Fruit fly (Drosophila melanogaster) whole organism, embryonic: ENCODE measurements around the gene CG31473.
A peak's percentile ranks its signal among the peaks of the same experiment; 100 is the strongest.

Source experiments
- CG10565 ChIP-seq: fragments of 200-800 bp; sonication (Bioruptor generic); optimal IDR thresholded peaks from 3 replicates; lab custom pipeline; 2016; ENCODE audit warnings: missing biosample characterization, mild to moderate bottlenecking, missing genetic modification characterization
- CG10654 ChIP-seq: fragments of 200-800 bp; sonication (Bioruptor generic); optimal IDR thresholded peaks from 2 replicates; lab custom pipeline; 2016; ENCODE audit warnings: missing biosample characterization, missing genetic modification characterization
- CG12219 ChIP-seq: fragments of 200-800 bp; sonication (Bioruptor generic); optimal IDR thresholded peaks from 3 replicates; lab custom pipeline; 2018; ENCODE audit warnings: missing biosample characterization, mild to moderate bottlenecking, missing genetic modification characterization
- CG12299 ChIP-seq: fragments of 200-800 bp; sonication (Bioruptor generic); optimal IDR thresholded peaks from 2 replicates; lab custom pipeline; 2018; ENCODE audit warnings: missing biosample characterization, mild to moderate bottlenecking, missing genetic modification characterization
- CG13123 ChIP-seq: fragments of 200-800 bp; sonication (Bioruptor generic); optimal IDR thresholded peaks from 2 replicates; lab custom pipeline; 2016; ENCODE audit warnings: missing biosample characterization, missing genetic modification characterization
- CG14860 ChIP-seq: fragments of 200-800 bp; sonication (Bioruptor generic); IDR thresholded peaks from 3 replicates; pipeline ENCODE4 v1.3.6; 2022; ENCODE audit warnings: missing biosample characterization, missing genetic modification characterization; ENCODE audit not compliant: partially characterized antibody
- CG15601 ChIP-seq: fragments of 200-800 bp; sonication (Bioruptor generic); optimal IDR thresholded peaks from 3 replicates; lab custom pipeline; 2019; ENCODE audit warnings: missing biosample characterization, mild to moderate bottlenecking, missing genetic modification characterization, moderate library complexity
- CG17361 ChIP-seq: fragments of 200-800 bp; sonication (Bioruptor generic); IDR thresholded peaks from 3 replicates; pipeline ENCODE4 v1.3.6; 2022; ENCODE audit warnings: missing biosample characterization, missing genetic modification characterization
- CG18764 ChIP-seq: fragments of 200-800 bp; sonication (Bioruptor generic); optimal IDR thresholded peaks from 3 replicates; lab custom pipeline; 2016; ENCODE audit warnings: missing biosample characterization, missing genetic modification characterization
- CG2116 ChIP-seq: fragments of 200-800 bp; sonication (Bioruptor generic); optimal IDR thresholded peaks from 3 replicates; lab custom pipeline; 2018; ENCODE audit warnings: missing biosample characterization, mild to moderate bottlenecking, missing genetic modification characterization
- CG34224 ChIP-seq: fragments of 200-800 bp; sonication (Bioruptor generic); IDR thresholded peaks from 3 replicates; pipeline ENCODE4 v1.3.6; 2022; ENCODE audit warnings: missing biosample characterization, missing genetic modification characterization; ENCODE audit not compliant: partially characterized antibody
- CG34376 ChIP-seq: fragments of 200-800 bp; sonication (Bioruptor generic); optimal IDR thresholded peaks from 2 replicates; lab custom pipeline; 2018; ENCODE audit warnings: missing biosample characterization, mild to moderate bottlenecking, missing genetic modification characterization
- CG3847 ChIP-seq: fragments of 200-800 bp; sonication (Bioruptor generic); IDR thresholded peaks from 2 replicates; pipeline ENCODE4 v1.3.6; 2022; ENCODE audit warnings: missing biosample characterization, missing genetic modification characterization
- CG42726 ChIP-seq: fragments of 200-800 bp; sonication (Bioruptor generic); IDR thresholded peaks from 2 replicates; pipeline ENCODE4 v1.3.6; 2022; ENCODE audit warnings: missing biosample characterization, missing genetic modification characterization; ENCODE audit not compliant: partially characterized antibody
- CG5180 ChIP-seq: fragments of 200-800 bp; sonication (Bioruptor generic); optimal IDR thresholded peaks from 3 replicates; lab custom pipeline; 2017; ENCODE audit warnings: missing biosample characterization, missing genetic modification characterization, mild to moderate bottlenecking, moderate library complexity, missing genetic modification reagents
- CG5245 ChIP-seq: fragments of 200-800 bp; sonication (Bioruptor generic); optimal IDR thresholded peaks from 3 replicates; lab custom pipeline; 2016; ENCODE audit warnings: missing biosample characterization, missing genetic modification characterization
- CG5953 ChIP-seq: fragments of 200-800 bp; sonication (Bioruptor generic); IDR thresholded peaks from 2 replicates; pipeline ENCODE4 v1.3.6; 2022; ENCODE audit warnings: missing biosample characterization, missing genetic modification characterization
- CG6272 ChIP-seq: fragments of 200-800 bp; sonication (Bioruptor generic); IDR thresholded peaks from 2 replicates; pipeline ENCODE4 v1.3.6; 2022; ENCODE audit warnings: missing biosample characterization, missing genetic modification characterization
- CG8924 ChIP-seq: fragments of 200-800 bp; optimal IDR thresholded peaks from 3 replicates; lab custom pipeline; 2019; ENCODE audit warnings: missing biosample characterization, mild to moderate bottlenecking, missing genetic modification characterization, moderate library complexity
- CoRest ChIP-seq: fragments of 200-800 bp; sonication (Bioruptor generic); optimal IDR thresholded peaks from 3 replicates; lab custom pipeline; 2018; ENCODE audit warnings: missing biosample characterization, mild to moderate bottlenecking, missing genetic modification characterization, moderate library complexity
- CrebB ChIP-seq: fragments of 200-800 bp; sonication (Bioruptor generic); optimal IDR thresholded peaks from 3 replicates; lab custom pipeline; 2018; ENCODE audit warnings: missing biosample characterization, mild to moderate bottlenecking, missing genetic modification characterization
- Dp ChIP-seq: fragments of 200-800 bp; sonication (Bioruptor generic); optimal IDR thresholded peaks from 2 replicates; lab custom pipeline; 2018; ENCODE audit warnings: missing biosample characterization, mild to moderate bottlenecking, missing genetic modification characterization, moderate library complexity
- Fer2 ChIP-seq: fragments of 200-800 bp; sonication (Bioruptor generic); optimal IDR thresholded peaks from 2 replicates; lab custom pipeline; 2018; ENCODE audit warnings: missing biosample characterization, mild to moderate bottlenecking, missing genetic modification characterization, moderate library complexity
- HLHmδ ChIP-seq: fragments of 200-800 bp; sonication (Bioruptor generic); optimal IDR thresholded peaks from 2 replicates; lab custom pipeline; 2018; ENCODE audit warnings: missing biosample characterization, mild to moderate bottlenecking, missing genetic modification characterization, moderate library complexity
- Hey ChIP-seq: fragments of 200-800 bp; sonication (Bioruptor generic); optimal IDR thresholded peaks from 3 replicates; lab custom pipeline; 2018; ENCODE audit warnings: missing biosample characterization, mild to moderate bottlenecking, missing genetic modification characterization
- MTF-1 ChIP-seq: fragments of 200-800 bp; sonication (Bioruptor generic); optimal IDR thresholded peaks from 2 replicates; lab custom pipeline; 2018; ENCODE audit warnings: missing biosample characterization, mild to moderate bottlenecking, missing genetic modification characterization, borderline replicate concordance
- Myb ChIP-seq: fragments of 200-800 bp; sonication (Bioruptor generic); optimal IDR thresholded peaks from 2 replicates; lab custom pipeline; 2016; ENCODE audit warnings: missing biosample characterization, missing genetic modification characterization
- Pdp1 ChIP-seq, 2 experiments: fragments of 200-800 bp; sonication (Bioruptor generic); optimal IDR thresholded peaks; 3 replicates each; lab custom pipeline; 2016; ENCODE audit warnings: missing biosample characterization in 2 of 2, missing genetic modification characterization in 2 of 2, mild to moderate bottlenecking in 1 of 2, moderate library complexity in 1 of 2
- Rx ChIP-seq: fragments of 200-800 bp; sonication (Bioruptor generic); IDR thresholded peaks from 2 replicates; pipeline ENCODE4 v1.3.6; 2022; ENCODE audit warnings: missing biosample characterization, missing genetic modification characterization
- aop ChIP-seq: fragments of 200-800 bp; sonication (Bioruptor generic); IDR thresholded peaks from 2 replicates; pipeline ENCODE4 v1.3.6; 2022; ENCODE audit warnings: missing biosample characterization, missing genetic modification characterization
- ash1 ChIP-seq: fragments of 200-800 bp; sonication (Bioruptor generic); optimal IDR thresholded peaks from 2 replicates; lab custom pipeline; 2018; ENCODE audit warnings: missing biosample characterization, mild to moderate bottlenecking, missing genetic modification characterization
- bigmax ChIP-seq: fragments of 200-800 bp; sonication (Bioruptor generic); optimal IDR thresholded peaks from 2 replicates; lab custom pipeline; 2018; ENCODE audit warnings: missing biosample characterization, mild to moderate bottlenecking, missing genetic modification characterization
- br ChIP-seq: fragments of >200 bp; optimal IDR thresholded peaks from 2 replicates; lab custom pipeline; 2017
- cg ChIP-seq: fragments of 200-800 bp; sonication (Bioruptor generic); optimal IDR thresholded peaks from 3 replicates; lab custom pipeline; 2019; ENCODE audit warnings: missing biosample characterization, mild to moderate bottlenecking, missing genetic modification characterization, moderate library complexity
- fu2 ChIP-seq: fragments of 200-800 bp; sonication (Bioruptor generic); optimal IDR thresholded peaks from 2 replicates; lab custom pipeline; 2016; ENCODE audit warnings: missing biosample characterization, missing genetic modification characterization
- grau ChIP-seq: fragments of 200-800 bp; optimal IDR thresholded peaks from 3 replicates; lab custom pipeline; 2019; ENCODE audit warnings: missing biosample characterization, mild to moderate bottlenecking, missing genetic modification characterization, moderate library complexity
- jigr1 ChIP-seq: fragments of 200-800 bp; sonication (Bioruptor generic); IDR thresholded peaks from 3 replicates; pipeline ENCODE4 v1.3.6; 2022; ENCODE audit warnings: missing biosample characterization, missing genetic modification characterization
- lov ChIP-seq, 2 experiments: fragments of 200-800 bp in 1 of 2; fragments of >200 bp in 1 of 2; sonication (Bioruptor generic) in 1 of 2; IDR thresholded peaks in 1 of 2; optimal IDR thresholded peaks in 1 of 2; 2 replicates in 1 of 2; 3 replicates in 1 of 2; pipeline versions ENCODE4 v1.3.6 to Lab custom; 2017 to 2022; ENCODE audit warnings: missing biosample characterization in 1 of 2, missing genetic modification characterization in 1 of 2
- mirr ChIP-seq: fragments of 200-800 bp; sonication (Bioruptor generic); optimal IDR thresholded peaks from 3 replicates; lab custom pipeline; 2018; ENCODE audit warnings: missing biosample characterization, mild to moderate bottlenecking, missing genetic modification characterization
- nom ChIP-seq: fragments of 200-800 bp; sonication (Bioruptor generic); optimal IDR thresholded peaks from 2 replicates; lab custom pipeline; 2017; ENCODE audit warnings: missing biosample characterization, missing genetic modification characterization, mild to moderate bottlenecking, moderate library complexity, missing genetic modification reagents
- otp ChIP-seq: fragments of 200-800 bp; sonication (Bioruptor generic); IDR thresholded peaks from 3 replicates; pipeline ENCODE4, ENCODE4 v1.3.6; 2022; ENCODE audit warnings: missing biosample characterization, missing genetic modification characterization
- peb ChIP-seq: fragments of 200-800 bp; sonication (Bioruptor generic); IDR thresholded peaks from 2 replicates; pipeline ENCODE4 v1.3.6; 2022; ENCODE audit warnings: missing biosample characterization, missing genetic modification characterization
- pnt ChIP-seq: fragments of 200-800 bp; sonication (Bioruptor generic); optimal IDR thresholded peaks from 3 replicates; lab custom pipeline; 2016; ENCODE audit warnings: missing biosample characterization, missing genetic modification characterization
- psq ChIP-seq: fragments of 200-800 bp; sonication (Bioruptor generic); optimal IDR thresholded peaks from 2 replicates; lab custom pipeline; 2017; ENCODE audit warnings: missing biosample characterization, missing genetic modification characterization
- ranshi ChIP-seq: fragments of 200-800 bp; sonication (Bioruptor generic); IDR thresholded peaks from 2 replicates; pipeline ENCODE4 v1.3.6; 2022; ENCODE audit warnings: missing biosample characterization, missing genetic modification characterization
- sd ChIP-seq: fragments of 200-800 bp; sonication (Bioruptor generic); optimal IDR thresholded peaks from 3 replicates; lab custom pipeline; 2018; ENCODE audit warnings: missing biosample characterization, mild to moderate bottlenecking, missing genetic modification characterization, moderate library complexity
- sima ChIP-seq: fragments of 200-800 bp; sonication (Bioruptor generic); optimal IDR thresholded peaks from 2 replicates; lab custom pipeline; 2016; ENCODE audit warnings: missing biosample characterization, missing genetic modification characterization
- sr ChIP-seq: fragments of 200-800 bp; sonication (Bioruptor generic); IDR thresholded peaks from 3 replicates; pipeline ENCODE4 v1.3.6; 2022; ENCODE audit warnings: missing biosample characterization, missing genetic modification characterization
- sug ChIP-seq: fragments of 200-800 bp; optimal IDR thresholded peaks from 2 replicates; lab custom pipeline; 2019; ENCODE audit warnings: missing biosample characterization, mild to moderate bottlenecking, missing genetic modification characterization, moderate library complexity
- unc-4 ChIP-seq: fragments of 200-800 bp; sonication (Bioruptor generic); IDR thresholded peaks from 2 replicates; pipeline ENCODE4 v1.3.6; 2022; ENCODE audit warnings: missing biosample characterization, missing genetic modification characterization; ENCODE audit not compliant: partially characterized antibody
- z ChIP-seq: fragments of 200-800 bp; sonication (Bioruptor generic); IDR thresholded peaks from 3 replicates; pipeline ENCODE4 v1.3.6; 2022; ENCODE audit warnings: missing biosample characterization, missing genetic modification characterization

Gene CG31473

dm6 chr3R:7787899-7788298 lies 23.7 kb upstream of the CG31473 start, which contains the start of gene CG18748:
TSS of gene CG18748 (minus strand) at chr3R:7787923.
- TF ChIP-seq CG34224, result no peak
- no peak for TF ChIP-seq jigr1 (GFP tag; lab: Robert Waterston, UW)
- no peak for TF ChIP-seq otp
- no peak for TF ChIP-seq Myb (GFP tag; lab: Kevin White, UChicago)
- no peak for TF ChIP-seq CG6272 (GFP tag; lab: Robert Waterston, UW)
- no peak for TF ChIP-seq nom (GFP tag; lab: Kevin White, UChicago)
- TF ChIP-seq peb (GFP tag; lab: Robert Waterston, UW), result no peak
- TF ChIP-seq fu2 (GFP tag; lab: Kevin White, UChicago), result no peak
- TF ChIP-seq MTF-1, result no peak
- no peak for TF ChIP-seq CG8924 (tag; lab: Kevin White, UChicago)
- no peak for TF ChIP-seq CG42726 (GFP tag; lab: Robert Waterston, UW)
- TF ChIP-seq Pdp1 (GFP tag; optimal IDR thresholded peaks at IDR 0.05; lab: Kevin White, UChicago), result peak in 1 of 2 experiments; percentile 22
- no peak for TF ChIP-seq CrebB
- TF ChIP-seq sug (tag; lab: Kevin White, UChicago), result peak; percentile 92
- no peak for TF ChIP-seq ranshi (GFP tag; lab: Robert Waterston, UW)
- no peak for TF ChIP-seq CG18764 (GFP tag; lab: Kevin White, UChicago)
- no peak for TF ChIP-seq sima (GFP tag; lab: Kevin White, UChicago)
- no peak for TF ChIP-seq CG14860
- TF ChIP-seq Fer2 (tag; lab: Kevin White, UChicago), result no peak
- TF ChIP-seq CoRest, result no peak
- no peak for TF ChIP-seq CG3847
- no peak for TF ChIP-seq pnt (GFP tag; lab: Kevin White, UChicago)
- no peak for TF ChIP-seq CG2116 (GFP tag; lab: Kevin White, UChicago)
- TF ChIP-seq CG10565 (GFP tag; lab: Kevin White, UChicago), result no peak
- no peak for TF ChIP-seq HLHmδ (GFP tag; lab: Kevin White, UChicago)
- peak; percentile 5 for TF ChIP-seq Hey
- TF ChIP-seq sr (GFP tag; lab: Robert Waterston, UW), result no peak
- no peak for TF ChIP-seq CG5245 (GFP tag; lab: Kevin White, UChicago)
- no peak for TF ChIP-seq psq (GFP tag; lab: Kevin White, UChicago)
- TF ChIP-seq CG15601, result no peak
- no peak for TF ChIP-seq CG10654 (GFP tag; lab: Kevin White, UChicago)
- TF ChIP-seq unc-4 (GFP tag; lab: Robert Waterston, UW), result no peak
- TF ChIP-seq CG12219, result no peak
- TF ChIP-seq CG13123, result no peak
- TF ChIP-seq CG5180 (GFP tag; lab: Kevin White, UChicago), result peak; percentile 19
- TF ChIP-seq Rx, result no peak
- no peak for TF ChIP-seq Dp (GFP tag; lab: Kevin White, UChicago)
- no peak for TF ChIP-seq cg
- peak; percentile 59 for TF ChIP-seq mirr (GFP tag; lab: Kevin White, UChicago)
- no peak for TF ChIP-seq CG5953 (GFP tag; lab: Robert Waterston, UW)
- TF ChIP-seq ash1 (GFP tag; lab: Kevin White, UChicago), result no peak
- TF ChIP-seq CG12299 (tag; lab: Kevin White, UChicago), result no peak
- TF ChIP-seq aop (GFP tag; lab: Robert Waterston, UW), result no peak
- TF ChIP-seq bigmax (GFP tag; lab: Kevin White, UChicago), result no peak
- TF ChIP-seq lov (optimal IDR thresholded peaks at IDR 0.05; lab: Kevin White, UChicago), result no peak
- TF ChIP-seq lov (GFP tag; IDR thresholded peaks at IDR 0.05; lab: Robert Waterston, UW), result no peak
- TF ChIP-seq br (lab: Kevin White, UChicago), result no peak
- no peak for TF ChIP-seq CG17361
- no peak for TF ChIP-seq grau (tag; lab: Kevin White, UChicago)
- TF ChIP-seq sd (tag; lab: Kevin White, UChicago), result peak; percentile 16
- TF ChIP-seq z (GFP tag; lab: Robert Waterston, UW), result peak; percentile 72; the same call in 1 of the 3 replicates
- peak; percentile 59 for TF ChIP-seq CG34376 (GFP tag; lab: Kevin White, UChicago)
